Worm (Caenorhabditis elegans): ENCODE measurements around the gene fcd-2.

DNA sequence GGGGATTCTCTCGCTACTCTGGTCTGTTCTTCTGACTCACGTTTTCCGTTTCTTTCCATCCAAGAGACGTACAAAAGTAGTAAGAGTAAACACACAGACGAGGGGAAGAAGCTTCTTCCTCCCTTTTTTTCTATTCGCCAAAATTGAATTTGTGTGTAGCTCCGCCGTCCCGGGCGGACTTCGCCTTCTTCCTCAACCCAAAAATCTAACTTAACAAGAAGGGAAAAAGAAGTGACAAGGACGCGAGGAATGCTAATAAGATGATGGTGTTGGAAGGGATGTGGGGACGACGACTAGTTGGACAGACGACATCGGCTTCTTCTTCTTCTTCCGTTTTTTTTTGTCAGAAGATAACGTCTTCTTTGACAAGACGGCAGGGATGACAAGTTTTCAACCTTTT, 8.5 kb upstream of the fcd-2 start:
- TF ChIP-seq ZK185.1 (tag; optimal IDR thresholded peaks at IDR 0.05; ENCODE audit: poor library complexity, severe bottlenecking), result no peak
- TF ChIP-seq ceh-79 (tag; optimal IDR thresholded peaks at IDR 0.05), result no peak
- TF ChIP-seq pha-4 (tag; optimal IDR thresholded peaks at IDR 0.05), result no peak
- TF ChIP-seq atf-7 (tag; optimal IDR thresholded peaks at IDR 0.05), result no peak
- no peak for TF ChIP-seq egl-18 (GFP tag; IDR thresholded peaks at IDR 0.05)

All from whole organism, young adult.